Worm (Caenorhabditis elegans): ENCODE measurements around the gene cth-1.

cth-1 gene

DNA sequence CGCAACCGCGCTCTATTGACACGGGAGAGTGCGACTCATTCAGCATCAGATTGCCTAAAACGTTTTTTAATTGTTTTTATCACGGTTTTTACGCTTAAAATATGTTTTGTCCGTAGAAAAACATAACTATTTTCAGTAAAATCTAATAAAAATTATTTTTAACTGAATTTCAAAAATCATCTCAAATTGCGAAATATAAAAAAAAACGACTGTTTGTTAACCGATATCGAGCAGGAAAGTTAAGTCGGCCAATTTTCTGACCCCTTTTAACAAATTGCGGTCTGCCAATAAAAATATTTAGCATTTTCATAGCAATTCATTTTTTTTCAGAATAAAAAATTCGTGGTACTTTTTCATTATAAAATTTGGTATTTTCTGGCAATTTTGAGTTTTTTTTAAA is 20.0 kb downstream of the cth-1 start:
- TF ChIP-seq unc-55 (GFP tag; optimal IDR thresholded peaks at IDR 0.05) (no peak), sma-9 (GFP tag; optimal IDR thresholded peaks at IDR 0.05) (no peak), sma-9 (tag; optimal IDR thresholded peaks at IDR 0.05) (no peak), ceh-16 (tag; optimal IDR thresholded peaks at IDR 0.05) (no peak), nhr-23 (tag; optimal IDR thresholded peaks at IDR 0.05) (no peak), snpc-4 (tag; optimal IDR thresholded peaks at IDR 0.05) (no peak), ceh-82 (tag; optimal IDR thresholded peaks at IDR 0.05) (no peak), unc-62 (GFP tag; optimal IDR thresholded peaks at IDR 0.05) (no peak), elt-1 (tag; optimal IDR thresholded peaks at IDR 0.05) (no peak), F13H6.1 (tag; optimal IDR thresholded peaks at IDR 0.05) (no peak), ztf-4 (tag; optimal IDR thresholded peaks at IDR 0.05) (no peak), C34F6.9 (tag; optimal IDR thresholded peaks at IDR 0.05) (no peak)

- TF ChIP-seq unc-39 (tag; optimal IDR thresholded peaks at IDR 0.05) = no peak
- TF ChIP-seq sma-9 (GFP tag; optimal IDR thresholded peaks at IDR 0.05) = peak; percentile 38
- TF ChIP-seq sma-9 (tag; optimal IDR thresholded peaks at IDR 0.05) = no peak
- no peak for TF ChIP-seq ceh-82 (tag; optimal IDR thresholded peaks at IDR 0.05)
- TF ChIP-seq F13H6.1 (tag; optimal IDR thresholded peaks at IDR 0.05) = no peak
- no peak for TF ChIP-seq mab-5 (tag; optimal IDR thresholded peaks at IDR 0.05)
- TF ChIP-seq fos-1 (tag; optimal IDR thresholded peaks at IDR 0.05) = peak; percentile 71
- TF ChIP-seq Y55F3AM.14 (GFP tag; optimal IDR thresholded peaks at IDR 0.05) = no peak
- no peak for TF ChIP-seq lin-13 (GFP tag; optimal IDR thresholded peaks at IDR 0.05)
- TF ChIP-seq snpc-4 (tag; optimal IDR thresholded peaks at IDR 0.05) = no peak
- TF ChIP-seq alr-1 (tag; optimal IDR thresholded peaks at IDR 0.05) = no peak
- TF ChIP-seq elt-1 (tag; optimal IDR thresholded peaks at IDR 0.05) = no peak
- no peak for TF ChIP-seq nhr-6 (tag; optimal IDR thresholded peaks at IDR 0.05)
- TF ChIP-seq nhr-25 (tag; optimal IDR thresholded peaks at IDR 0.05) = no peak
- TF ChIP-seq lin-39 (tag; optimal IDR thresholded peaks at IDR 0.05) = no peak
- no peak for TF ChIP-seq lin-11 (tag; optimal IDR thresholded peaks at IDR 0.05)
Measured at ce11 chrV:16120922-16121321, 20.4 kb downstream of the cth-1 start, which contains the start of gene skr-3. Gene skr-3 (plus strand): TSS chrV:16121084.

DNA sequence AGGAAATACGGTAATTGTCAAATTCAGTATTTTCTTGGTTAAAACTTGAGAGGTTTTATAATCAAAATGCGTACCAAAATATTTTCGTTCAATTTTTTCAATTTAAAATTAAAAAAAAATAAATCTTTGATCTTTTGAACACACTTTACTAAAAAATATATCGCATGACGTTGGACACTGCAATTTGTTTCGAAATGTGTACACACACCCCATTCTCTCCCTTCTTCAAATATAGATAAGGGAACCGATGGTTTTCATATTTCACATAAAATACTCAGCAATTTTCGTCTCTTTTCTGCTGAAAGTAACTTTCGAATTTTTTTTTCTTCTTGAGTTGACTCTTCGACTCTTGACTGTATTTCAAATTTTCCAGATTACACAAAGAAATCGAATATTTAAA is 21.0 kb downstream of the cth-1 start:
- no peak for TF ChIP-seq snpc-4 (tag; optimal IDR thresholded peaks at IDR 0.05)
- peak; percentile 24 for TF ChIP-seq fos-1 (tag; optimal IDR thresholded peaks at IDR 0.05)
- TF ChIP-seq ztf-1 (GFP tag; conservative IDR thresholded peaks at IDR 0.05) = no peak
- TF ChIP-seq sma-3 (GFP tag; optimal IDR thresholded peaks at IDR 0.05) = no peak
- TF ChIP-seq gmeb-1 (tag; optimal IDR thresholded peaks at IDR 0.05) = no peak

DNA sequence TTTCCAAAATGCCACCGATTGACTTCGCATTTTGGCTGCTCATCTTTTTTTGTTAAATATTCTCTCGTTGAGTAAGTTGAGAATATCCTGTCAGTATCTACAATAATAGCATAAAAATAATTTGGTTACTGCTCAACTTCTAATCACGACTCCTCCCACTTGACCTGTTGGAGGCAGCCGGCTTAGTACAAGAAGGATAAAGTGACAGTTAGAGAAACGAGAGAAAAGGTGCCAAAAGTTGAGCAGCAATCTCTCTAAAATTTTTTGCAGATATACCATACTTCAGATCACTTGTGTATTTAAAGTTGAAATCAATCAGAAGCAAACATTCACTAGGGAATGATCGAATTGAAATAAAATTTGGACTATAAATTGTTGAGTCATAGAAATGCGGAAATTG is 24.3 kb downstream of the cth-1 start, which contains the start of gene nhr-111:
Gene nhr-111 (minus strand): TSS at position 101 of the 400 bp plus-strand sequence.
- TF ChIP-seq R02D3.7 (tag; optimal IDR thresholded peaks at IDR 0.05) (no peak), ztf-1 (GFP tag; conservative IDR thresholded peaks at IDR 0.05) (no peak), zag-1 (tag; optimal IDR thresholded peaks at IDR 0.05) (no peak), nhr-11 (tag; optimal IDR thresholded peaks at IDR 0.05) (no peak), nhr-10 (tag; optimal IDR thresholded peaks at IDR 0.05) (no peak), nhr-6 (tag; optimal IDR thresholded peaks at IDR 0.05) (no peak), ZK546.5 (tag; optimal IDR thresholded peaks at IDR 0.05) (no peak), nhr-25 (tag; optimal IDR thresholded peaks at IDR 0.05) (no peak), sma-9 (GFP tag; optimal IDR thresholded peaks at IDR 0.05) (no peak), sma-9 (tag; optimal IDR thresholded peaks at IDR 0.05) (no peak), ceh-16 (tag; optimal IDR thresholded peaks at IDR 0.05) (no peak), fos-1 (tag; optimal IDR thresholded peaks at IDR 0.05) (no peak), gmeb-1 (tag; optimal IDR thresholded peaks at IDR 0.05) (no peak), ama-1 (optimal IDR thresholded peaks at IDR 0.05) (no peak), alr-1 (tag; optimal IDR thresholded peaks at IDR 0.05) (no peak), sem-4 (tag; optimal IDR thresholded peaks at IDR 0.05) (no peak), skn-1 (tag; optimal IDR thresholded peaks at IDR 0.05) (no peak)

ce11 chrV:16127401-16127800 is 26.9 kb downstream of the cth-1 start, which contains the start of gene fbxa-143:
Gene fbxa-143 (minus strand): TSS chrV:16127501.
- TF ChIP-seq skn-1 (tag; optimal IDR thresholded peaks at IDR 0.05) (no peak), zag-1 (tag; optimal IDR thresholded peaks at IDR 0.05) (no peak), nhr-77 (tag; optimal IDR thresholded peaks at IDR 0.05) (no peak), ztf-1 (GFP tag; conservative IDR thresholded peaks at IDR 0.05) (no peak), lin-39 (tag; optimal IDR thresholded peaks at IDR 0.05) (no peak), nhr-12 (tag; optimal IDR thresholded peaks at IDR 0.05) (no peak), nhr-25 (tag; optimal IDR thresholded peaks at IDR 0.05) (no peak)
